Fruit fly (Drosophila melanogaster) whole organism, wandering third instar larva: ENCODE measurements around the gene Argk1.

Source experiments
- Hnf4 ChIP-seq: fragments of 200-800 bp; sonication (Bioruptor generic); optimal IDR thresholded peaks from 2 replicates; lab custom pipeline; 2016; ENCODE audit warnings: missing biosample characterization, mild to moderate bottlenecking, missing genetic modification characterization
- Vsx2 ChIP-seq: fragments of 200-300, 225-300 bp; sonication (Bioruptor generic); optimal IDR thresholded peaks from 2 replicates; lab custom pipeline; 2018; ENCODE audit warnings: missing biosample characterization, missing genetic modification characterization; ENCODE audit not compliant: partially characterized antibody
- foxo ChIP-seq, 2 experiments: fragments of 200-800 bp; sonication (Bioruptor generic); optimal IDR thresholded peaks; 2 replicates in 1 of 2; 3 replicates in 1 of 2; lab custom pipeline; 2016 to 2017; ENCODE audit warnings: missing biosample characterization in 2 of 2, missing genetic modification characterization in 2 of 2

dm6 chr3L:9054239-9054638 is 11.6 kb downstream of the Argk1 start:
- TF ChIP-seq Hnf4 (GFP tag; lab: Kevin White, UChicago), result no peak
- TF ChIP-seq Vsx2, result no peak
- TF ChIP-seq foxo (GFP tag; optimal IDR thresholded peaks at IDR 0.05; lab: Kevin White, UChicago), result no peak
